Fruit fly (Drosophila melanogaster): Measurements from ENCODE around the gene Creld.
A peak's percentile ranks its signal among the peaks of the same experiment; 100 is the strongest.

The Creld gene

dm6 chr2L:131466-132270 is 29.5 kb downstream of the Creld start, which contains the start of gene Gs1 (continued):
- peak; percentile 72 for TF ChIP-seq Sox14 (GFP tag; optimal IDR thresholded peaks at IDR 0.05)
- TF ChIP-seq Eip75B (GFP tag; optimal IDR thresholded peaks at IDR 0.05): no peak
- no peak for TF ChIP-seq cyc (GFP tag; optimal IDR thresholded peaks at IDR 0.05)
- peak; percentile 21 for TF ChIP-seq CG6792 (GFP tag; optimal IDR thresholded peaks at IDR 0.05)
- TF ChIP-seq acj6 (GFP tag; optimal IDR thresholded peaks at IDR 0.05): no peak
- no peak for TF ChIP-seq CG4318 (GFP tag; optimal IDR thresholded peaks at IDR 0.05)
- peak; percentile 50 for TF ChIP-seq CG9139 (GFP tag; optimal IDR thresholded peaks at IDR 0.05)
- TF ChIP-seq CG34406 (GFP tag; optimal IDR thresholded peaks at IDR 0.05): no peak
- peak; percentile 20 for TF ChIP-seq topi (GFP tag; optimal IDR thresholded peaks at IDR 0.05)
- TF ChIP-seq Hr39 (GFP tag; optimal IDR thresholded peaks at IDR 0.05): no peak
- no peak for TF ChIP-seq CG8632 (GFP tag; optimal IDR thresholded peaks at IDR 0.05)
- TF ChIP-seq achi (GFP tag; optimal IDR thresholded peaks at IDR 0.05): no peak
- TF ChIP-seq Lpt (GFP tag; optimal IDR thresholded peaks at IDR 0.05): peak; percentile 15
- no peak for TF ChIP-seq CG7368 (GFP tag; optimal IDR thresholded peaks at IDR 0.05)
- no peak for TF ChIP-seq CG10631 (GFP tag; optimal IDR thresholded peaks at IDR 0.05)
- peak; percentile 19 for TF ChIP-seq CG32006 (GFP tag; optimal IDR thresholded peaks at IDR 0.05)
- TF ChIP-seq Ets96B (tag; optimal IDR thresholded peaks at IDR 0.05): peak; percentile 27
- peak; percentile 43 for TF ChIP-seq Hr4 (GFP tag; optimal IDR thresholded peaks at IDR 0.05)
- no peak for TF ChIP-seq Ets21C (GFP tag; optimal IDR thresholded peaks at IDR 0.05)
- TF ChIP-seq Hr38 (GFP tag; optimal IDR thresholded peaks at IDR 0.05): no peak
- TF ChIP-seq CG31627 (GFP tag; optimal IDR thresholded peaks at IDR 0.05): no peak
- TF ChIP-seq CG15336 (GFP tag; IDR thresholded peaks at IDR 0.05): peak; percentile 55; the same call in 1 of the 2 replicates
- TF ChIP-seq Eip78C (GFP tag): peak; percentile 87
- peak; percentile 48 for TF ChIP-seq fkh (GFP tag; optimal IDR thresholded peaks at IDR 0.05)
- no peak for TF ChIP-seq Gug (GFP tag; IDR thresholded peaks at IDR 0.05)

dm6 chr2L:134563-135382 is 32.6 kb downstream of the Creld start:
- TF ChIP-seq eg (GFP tag; IDR thresholded peaks at IDR 0.05): no peak
- no peak for TF ChIP-seq CG10669 (GFP tag; optimal IDR thresholded peaks at IDR 0.05)
- TF ChIP-seq salr (GFP tag; optimal IDR thresholded peaks at IDR 0.05): no peak
- no peak for TF ChIP-seq Hr4 (GFP tag; optimal IDR thresholded peaks at IDR 0.05)
- no peak for TF ChIP-seq CG11762 (GFP tag; optimal IDR thresholded peaks at IDR 0.05; ENCODE audit: insufficient read depth)
- peak; percentile 11 for TF ChIP-seq pdm3 (GFP tag; optimal IDR thresholded peaks at IDR 0.05)
- TF ChIP-seq Eip78C (GFP tag): peak; percentile 86
- TF ChIP-seq CG6808 (GFP tag; optimal IDR thresholded peaks at IDR 0.05): no peak
- no peak for TF ChIP-seq CG8119 (GFP tag; IDR thresholded peaks at IDR 0.05)
- TF ChIP-seq CG4318 (GFP tag; optimal IDR thresholded peaks at IDR 0.05): no peak
- TF ChIP-seq fkh (GFP tag; optimal IDR thresholded peaks at IDR 0.05): no peak
- no peak for TF ChIP-seq Blimp-1 (GFP tag; optimal IDR thresholded peaks at IDR 0.05)
- no peak for TF ChIP-seq Lpt (GFP tag; optimal IDR thresholded peaks at IDR 0.05)
- no peak for TF ChIP-seq cyc (GFP tag; optimal IDR thresholded peaks at IDR 0.05)
- TF ChIP-seq CG8632 (GFP tag; optimal IDR thresholded peaks at IDR 0.05): no peak
- TF ChIP-seq Sox15 (GFP tag; optimal IDR thresholded peaks at IDR 0.05): no peak
- no peak for TF ChIP-seq Hr38 (GFP tag; optimal IDR thresholded peaks at IDR 0.05)
- no peak for TF ChIP-seq dsx (GFP tag; optimal IDR thresholded peaks at IDR 0.05; ENCODE audit: poor library complexity, severe bottlenecking)
- peak in 1 of 2 experiments; percentile 0 for TF ChIP-seq ss (GFP tag; optimal IDR thresholded peaks at IDR 0.05)
- no peak for TF ChIP-seq CG31627 (GFP tag; optimal IDR thresholded peaks at IDR 0.05)
- peak; percentile 20 for TF ChIP-seq Ets96B (tag; optimal IDR thresholded peaks at IDR 0.05)
- no peak for TF ChIP-seq Smox (GFP tag; optimal IDR thresholded peaks at IDR 0.05)
- no peak for TF ChIP-seq CG34406 (GFP tag; optimal IDR thresholded peaks at IDR 0.05)
- TF ChIP-seq acj6 (GFP tag; optimal IDR thresholded peaks at IDR 0.05): no peak
- TF ChIP-seq CG9139 (GFP tag; optimal IDR thresholded peaks at IDR 0.05): no peak
- no peak for TF ChIP-seq spab (GFP tag; optimal IDR thresholded peaks at IDR 0.05)
- TF ChIP-seq CG11902 (GFP tag; optimal IDR thresholded peaks at IDR 0.05): no peak
- no peak for TF ChIP-seq Gug (GFP tag; IDR thresholded peaks at IDR 0.05)
- TF ChIP-seq OdsH (GFP tag; optimal IDR thresholded peaks at IDR 0.05): no peak
- peak; percentile 16 for TF ChIP-seq CG6792 (GFP tag; optimal IDR thresholded peaks at IDR 0.05)
- peak; percentile 2 for TF ChIP-seq Eip75B (GFP tag; optimal IDR thresholded peaks at IDR 0.05)
- TF ChIP-seq CG6854 (GFP tag; optimal IDR thresholded peaks at IDR 0.05): no peak
- TF ChIP-seq CG7368 (GFP tag; optimal IDR thresholded peaks at IDR 0.05): no peak
- TF ChIP-seq CG1621 (tag; optimal IDR thresholded peaks at IDR 0.05): no peak
- TF ChIP-seq fd85E (GFP tag; optimal IDR thresholded peaks at IDR 0.05): no peak
- TF ChIP-seq svp (GFP tag): peak; percentile 90
- TF ChIP-seq CG6276 (GFP tag; optimal IDR thresholded peaks at IDR 0.05): no peak

Measured in whole organism, prepupa.